Worm (Caenorhabditis elegans) whole organism, midembryonic: ENCODE data around the gene kin-5.

ENCODE experiments used
- T22C8.4 ChIP-seq: fragments of 200-800 bp; sonication (Bioruptor generic); IDR thresholded peaks from 2 replicates; pipeline ENCODE4 v1.3.6; 2022; ENCODE audit warnings: missing genetic modification characterization, missing compliant biosample characterization
- cog-1 ChIP-seq: sonication (generic microtip); optimal IDR thresholded peaks from 2 replicates; lab custom pipeline; 2016; ENCODE audit warnings: missing genetic modification characterization, missing compliant biosample characterization
- flt-1 ChIP-seq: fragments of 200-800 bp; sonication (Bioruptor generic); IDR thresholded peaks from 2 replicates; pipeline ENCODE4 v1.3.6; 2022; ENCODE audit warnings: missing genetic modification characterization, missing compliant biosample characterization
- med-1 ChIP-seq: sonication (generic microtip); optimal IDR thresholded peaks from 2 replicates; lab custom pipeline; 2017; ENCODE audit warnings: missing genetic modification characterization, mild to moderate bottlenecking, missing compliant biosample characterization, antibody characterized with exemption, missing genetic modification reagents; ENCODE audit not compliant: insufficient read depth
- ref-1 ChIP-seq: fragments of 200-800 bp; sonication (Bioruptor generic); conservative IDR thresholded peaks from 2 replicates; pipeline ENCODE4 v1.3.6; 2022; ENCODE audit warnings: missing genetic modification reagents, missing genetic modification characterization, missing compliant biosample characterization
- tab-1 ChIP-seq: fragments of 200-800 bp; sonication (Bioruptor generic); IDR thresholded peaks from 2 replicates; pipeline ENCODE4 v1.3.6; 2022; ENCODE audit warnings: missing genetic modification characterization, missing compliant biosample characterization
- ztf-23 ChIP-seq: fragments of 200-800 bp; sonication (Bioruptor generic); IDR thresholded peaks from 2 replicates; pipeline ENCODE4 v1.3.6; 2022; ENCODE audit warnings: missing genetic modification reagents, missing genetic modification characterization, missing compliant biosample characterization
- ztf-29 ChIP-seq: fragments of 200-800 bp; sonication (Bioruptor generic); IDR thresholded peaks from 2 replicates; pipeline ENCODE4 v1.3.6; 2022; ENCODE audit warnings: missing genetic modification reagents, missing genetic modification characterization, missing compliant biosample characterization

- TF ChIP-seq tab-1: no peak
- no peak for TF ChIP-seq med-1 (GFP tag; lab: Kevin White, UChicago)
- TF ChIP-seq flt-1 (GFP tag; lab: Robert Waterston, UW): no peak
- no peak for TF ChIP-seq T22C8.4
- no peak for TF ChIP-seq ztf-29 (GFP tag; lab: Robert Waterston, UW)
- no peak for TF ChIP-seq ref-1 (GFP tag; lab: Robert Waterston, UW)
- TF ChIP-seq cog-1 (tag; lab: Kevin White, UChicago): no peak
- TF ChIP-seq ztf-23 (GFP tag; lab: Robert Waterston, UW): no peak
Measured at ce11 chrIV:10006792-10007191, 37.8 kb upstream of the kin-5 start, which contains the start of gene C47E12.13.
